Worm (Caenorhabditis elegans): ENCODE measurements around the gene F31E3.2.

DNA sequence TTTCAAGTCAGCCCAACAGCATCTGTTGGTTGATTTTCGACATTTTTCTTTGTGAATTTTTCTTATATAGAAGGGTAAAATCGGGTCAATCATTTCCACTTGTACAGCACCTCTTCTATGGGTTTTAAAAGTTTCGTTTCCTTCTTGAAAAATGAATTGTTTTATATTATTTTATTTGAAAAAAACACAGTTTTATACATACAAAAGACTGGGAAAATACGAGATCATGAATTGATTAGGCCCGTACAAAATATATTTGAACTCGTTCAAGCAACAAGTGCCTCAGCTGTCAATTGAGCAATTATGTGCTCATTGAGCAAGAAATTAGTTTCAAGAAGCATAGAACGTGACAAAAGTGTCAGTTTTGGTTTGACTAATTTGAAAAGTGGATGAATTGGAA, 28.4 kb downstream of the F31E3.2 start:
- TF ChIP-seq unc-62 (GFP tag; optimal IDR thresholded peaks at IDR 0.05) (no peak), nhr-77 (tag; optimal IDR thresholded peaks at IDR 0.05) (no peak), nhr-25 (tag; optimal IDR thresholded peaks at IDR 0.05) (no peak), crh-2 (tag; optimal IDR thresholded peaks at IDR 0.05) (no peak), egl-27 (tag; optimal IDR thresholded peaks at IDR 0.05) (no peak)

Measured in whole organism, L2 larva.